Fruit fly (Drosophila melanogaster) whole organism, pupa: ENCODE data around the gene Ufsp2.

Source experiments
- CG12605 ChIP-seq: fragments of 200-800 bp; sonication (Bioruptor generic); IDR thresholded peaks from 2 replicates; pipeline ENCODE4 v1.3.6; 2022; ENCODE audit warnings: missing biosample characterization, missing genetic modification characterization
- CG13204 ChIP-seq: fragments of 200-800 bp; sonication (Bioruptor generic); optimal IDR thresholded peaks from 2 replicates; lab custom pipeline; 2018; ENCODE audit warnings: missing biosample characterization, mild to moderate bottlenecking, missing genetic modification characterization, moderate library complexity
- CG14655 ChIP-seq: fragments of 200-800 bp; sonication (Bioruptor generic); optimal IDR thresholded peaks from 3 replicates; lab custom pipeline; 2017; ENCODE audit warnings: mild to moderate bottlenecking, missing biosample characterization, missing genetic modification reagents, missing genetic modification characterization
- CG34367 ChIP-seq: fragments of 200-800 bp; sonication (Bioruptor generic); optimal IDR thresholded peaks from 2 replicates; lab custom pipeline; 2018; ENCODE audit warnings: missing biosample characterization, mild to moderate bottlenecking, missing genetic modification characterization
- CG8159 ChIP-seq: fragments of 200-800 bp; sonication (Bioruptor generic); optimal IDR thresholded peaks from 3 replicates; lab custom pipeline; 2018; ENCODE audit warnings: missing biosample characterization, mild to moderate bottlenecking, missing genetic modification characterization, moderate library complexity
- D1 ChIP-seq: fragments of 200-800 bp; sonication (Bioruptor generic); optimal IDR thresholded peaks from 2 replicates; lab custom pipeline; 2018; ENCODE audit warnings: missing biosample characterization, mild to moderate bottlenecking, missing genetic modification characterization, moderate library complexity
- Pif1A ChIP-seq: fragments of 200-800 bp; sonication (Bioruptor generic); optimal IDR thresholded peaks from 3 replicates; lab custom pipeline; 2016; ENCODE audit warnings: missing biosample characterization, missing genetic modification characterization
- Snoo ChIP-seq: fragments of 200-800 bp; sonication (Bioruptor generic); optimal IDR thresholded peaks from 3 replicates; lab custom pipeline; 2017; ENCODE audit warnings: missing biosample characterization, mild to moderate bottlenecking, missing genetic modification characterization, inconsistent platforms

- no peak for TF ChIP-seq CG13204
- no peak for TF ChIP-seq CG34367 (tag; lab: Kevin White, UChicago)
- TF ChIP-seq D1 (tag; lab: Kevin White, UChicago), result no peak
- TF ChIP-seq CG14655, result no peak
- TF ChIP-seq CG12605 (GFP tag; lab: Robert Waterston, UW), result no peak
- TF ChIP-seq CG8159 (tag; lab: Kevin White, UChicago), result no peak
- TF ChIP-seq Snoo, result no peak
- TF ChIP-seq Pif1A (GFP tag; lab: Kevin White, UChicago), result no peak
Observed at dm6 chr3L:15604979-15605378, 28.6 kb downstream of the Ufsp2 start.
